Worm (Caenorhabditis elegans): ENCODE results near the gene gst-16.

gst-16 gene

DNA sequence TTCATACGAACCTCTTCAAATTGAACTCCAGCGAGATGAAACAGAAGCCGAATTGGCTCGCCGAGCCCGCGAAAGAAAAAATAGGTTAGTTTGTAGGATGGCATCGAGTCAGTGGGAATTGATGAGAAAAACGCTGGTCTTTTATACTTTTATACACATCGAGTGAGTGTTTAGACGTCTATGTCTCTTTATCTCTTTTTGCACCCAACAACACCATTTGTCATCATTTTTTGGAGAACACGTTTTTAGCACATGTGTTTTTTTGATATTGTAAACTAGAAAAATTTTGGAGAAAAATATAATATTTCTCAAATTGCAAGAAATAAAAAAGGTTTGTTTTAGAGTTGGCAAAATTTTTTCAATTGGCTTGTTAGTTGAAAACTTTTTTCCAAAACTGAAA lies at the start of gene gst-16:
TSS of gene gst-16 (minus strand) at position 111 of the 400 bp plus-strand sequence.
- TF ChIP-seq him-1 (tag; optimal IDR thresholded peaks at IDR 0.05) (no peak), let-526 (GFP tag; IDR thresholded peaks at IDR 0.05) (no peak), lin-26 (GFP tag; IDR thresholded peaks at IDR 0.05) (no peak), ceh-100 (GFP tag; IDR thresholded peaks at IDR 0.05) (no peak), lsy-27 (tag; optimal IDR thresholded peaks at IDR 0.05; ENCODE audit: borderline replicate concordance, insufficient read depth) (no peak), F33H1.4 (GFP tag; IDR thresholded peaks at IDR 0.05) (no peak), hsf-1 (GFP tag; IDR thresholded peaks at IDR 0.05) (no peak), F55B11.4 (tag; optimal IDR thresholded peaks at IDR 0.05; ENCODE audit: borderline replicate concordance, insufficient read depth) (no peak), hmg-20 (GFP tag; IDR thresholded peaks at IDR 0.05) (no peak), egl-44 (GFP tag; IDR thresholded peaks at IDR 0.05) (no peak), akir-1 (GFP tag; optimal IDR thresholded peaks at IDR 0.05) (no peak), hmg-1.2 (GFP tag; IDR thresholded peaks at IDR 0.05) (no peak), pha-4 (tag; optimal IDR thresholded peaks at IDR 0.05) (no peak), F57C9.4 (tag; optimal IDR thresholded peaks at IDR 0.05) (no peak)

DNA sequence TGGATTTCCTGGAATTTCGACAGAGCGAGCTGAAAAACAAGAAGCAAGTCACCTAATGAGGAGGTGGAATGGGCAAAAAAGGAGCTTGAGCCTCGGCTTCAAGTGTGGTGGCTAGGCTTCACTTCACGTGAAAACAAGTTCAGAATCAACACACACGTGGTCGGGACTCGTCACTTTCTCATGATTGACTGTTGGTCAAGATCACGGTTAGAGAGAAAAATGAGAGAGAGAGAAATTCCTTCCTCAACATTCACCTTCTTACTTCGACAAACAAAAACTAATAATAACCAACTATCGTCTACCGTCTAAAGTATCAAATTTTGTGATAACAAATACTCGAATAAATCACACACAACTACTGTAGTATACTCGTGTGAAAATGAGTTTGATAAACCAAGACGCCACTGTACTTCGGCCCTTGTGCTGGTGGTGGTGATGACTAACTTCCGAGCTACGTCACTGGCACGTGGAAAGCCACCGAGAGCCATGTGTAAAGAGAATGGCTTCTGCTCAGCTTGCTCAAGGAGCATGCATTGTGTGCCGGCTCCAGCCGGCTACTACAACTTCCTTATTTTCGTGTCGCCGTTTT lies 49.5 kb upstream of the gst-16 start:
- TF ChIP-seq pbrm-1 (GFP tag; IDR thresholded peaks at IDR 0.05) (no peak), dox-1 (GFP tag; IDR thresholded peaks at IDR 0.05) (0 out of 2 replicates have a peak, but pooled peaks have one; percentile 4), cebp-1 (GFP tag; IDR thresholded peaks at IDR 0.05) (no peak), cebp-1 (tag; optimal IDR thresholded peaks at IDR 0.05) (peak; percentile 21), somi-1 (GFP tag; optimal IDR thresholded peaks at IDR 0.05) (peak; percentile 17), mel-28 (tag; optimal IDR thresholded peaks at IDR 0.05; ENCODE audit: borderline replicate concordance) (no peak), T07F8.4 (tag; optimal IDR thresholded peaks at IDR 0.05) (no peak), hrde-1 (tag; optimal IDR thresholded peaks at IDR 0.05; ENCODE audit: borderline replicate concordance) (no peak), F52B5.7 (tag; optimal IDR thresholded peaks at IDR 0.05) (no peak), ZK185.1 (tag; optimal IDR thresholded peaks at IDR 0.05; ENCODE audit: poor library complexity, severe bottlenecking) (no peak), K12H6.12 (tag; optimal IDR thresholded peaks at IDR 0.05) (peak; percentile 24), snpc-3.4 (tag; optimal IDR thresholded peaks at IDR 0.05) (no peak), ztf-26 (tag; optimal IDR thresholded peaks at IDR 0.05) (peak; percentile 29), lir-1 (GFP tag; conservative IDR thresholded peaks at IDR 0.05) (no peak), bed-1 (GFP tag; IDR thresholded peaks at IDR 0.05) (no peak), gei-17 (GFP tag; optimal IDR thresholded peaks at IDR 0.05) (no peak), egl-18 (GFP tag; IDR thresholded peaks at IDR 0.05) (no peak)

DNA sequence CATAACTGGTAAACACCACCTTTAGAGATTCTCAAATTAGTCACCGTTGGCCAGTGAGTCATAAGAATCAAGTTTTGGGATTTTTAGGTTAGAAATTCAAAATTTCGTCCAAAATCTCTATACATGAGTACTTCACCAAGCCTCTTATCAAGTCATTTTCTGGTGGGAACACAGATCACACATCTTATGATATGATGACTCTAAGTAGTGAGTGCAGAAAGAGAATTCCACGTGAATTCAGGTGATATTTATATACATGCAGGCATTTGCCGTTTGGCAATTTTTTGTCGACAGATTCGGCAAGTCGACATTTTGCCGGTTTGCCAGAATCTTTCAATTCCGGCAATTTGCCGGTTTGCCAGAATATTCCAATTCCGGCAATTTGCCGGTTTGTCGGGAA lies 47.8 kb upstream of the gst-16 start:
- no peak for TF ChIP-seq ceh-58 (GFP tag; IDR thresholded peaks at IDR 0.05)
- TF ChIP-seq nhr-80 (tag; optimal IDR thresholded peaks at IDR 0.05), result peak; percentile 20
- TF ChIP-seq nfyb-1 (GFP tag; IDR thresholded peaks at IDR 0.05), result 0 out of 2 replicates have a peak, but pooled peaks have one; percentile 33
- TF ChIP-seq Y79H2A.3 (GFP tag; conservative IDR thresholded peaks at IDR 0.05), result no peak
